Worm (Caenorhabditis elegans) whole organism, L1 larva: ENCODE results near the gene tub-1.

Experiments
- F16B12.6 ChIP-seq: fragments of 150-350 bp; optimal IDR thresholded peaks from 2 replicates; lab custom pipeline; 2014; ENCODE audit warnings: missing biosample characterization, missing genetic modification characterization
- alr-1 ChIP-seq: fragments of 200-800 bp; sonication (Bioruptor generic); optimal IDR thresholded peaks from 2 replicates; lab custom pipeline; 2018; ENCODE audit warnings: borderline replicate concordance, mild to moderate bottlenecking, missing genetic modification characterization, missing compliant biosample characterization
- aly-2 ChIP-seq: fragments of 150-350 bp; optimal IDR thresholded peaks from 2 replicates; lab custom pipeline; 2014; ENCODE audit warnings: missing biosample characterization, missing genetic modification characterization
- ama-1 ChIP-seq: fragments of 150-350 bp; optimal IDR thresholded peaks from 2 replicates; lab custom pipeline; 2014
- blmp-1 ChIP-seq: fragments of 150-350 bp; optimal IDR thresholded peaks from 2 replicates; lab custom pipeline; 2014; ENCODE audit warnings: missing biosample characterization, missing genetic modification characterization
- ceh-8 ChIP-seq: fragments of 200-800 bp; sonication (Bioruptor generic); optimal IDR thresholded peaks from 2 replicates; lab custom pipeline; 2018; ENCODE audit warnings: mild to moderate bottlenecking, missing genetic modification characterization, moderate library complexity, missing compliant biosample characterization
- ceh-88 ChIP-seq: fragments of 200-800 bp; sonication (Bioruptor generic); IDR thresholded peaks from 2 replicates; pipeline ENCODE4 v1.3.6; 2022; ENCODE audit warnings: missing genetic modification characterization, missing compliant biosample characterization
- ceh-90 ChIP-seq: sonication (generic microtip); optimal IDR thresholded peaks from 2 replicates; lab custom pipeline; 2016; ENCODE audit warnings: missing genetic modification characterization, missing compliant biosample characterization
- dsc-1 ChIP-seq: sonication (generic microtip); optimal IDR thresholded peaks from 2 replicates; lab custom pipeline; 2016; ENCODE audit warnings: mild to moderate bottlenecking, missing genetic modification characterization, missing compliant biosample characterization
- efl-1 ChIP-seq, 4 experiments: fragments of 150-350 bp; optimal IDR thresholded peaks in 3 of 4; peaks in 1 of 4; 1 replicate in 1 of 4; 2 replicates in 3 of 4; lab custom pipeline; 2014; ENCODE audit warnings: missing biosample characterization in 2 of 4, missing genetic modification characterization in 2 of 4, missing genetic modification reagents in 2 of 4
- egl-27 ChIP-seq, 2 experiments: fragments of 150-350 bp in 1 of 2; sonication (generic microtip); optimal IDR thresholded peaks; 3 replicates each; lab custom pipeline; 2017 to 2018; ENCODE audit warnings: missing biosample characterization in 2 of 2, missing genetic modification characterization in 2 of 2, missing genetic modification reagents in 2 of 2
- elt-2 ChIP-seq: sonication (generic microtip); optimal IDR thresholded peaks from 2 replicates; lab custom pipeline; 2016; ENCODE audit warnings: missing genetic modification characterization, mild to moderate bottlenecking, inconsistent platforms, missing compliant biosample characterization, missing genetic modification reagents
- ets-5 ChIP-seq: fragments of 200-800 bp; sonication (Bioruptor generic); IDR thresholded peaks from 2 replicates; pipeline ENCODE4 v1.3.6; 2022; ENCODE audit warnings: missing genetic modification characterization, missing compliant biosample characterization
- fkh-4 ChIP-seq: sonication (generic microtip); optimal IDR thresholded peaks from 2 replicates; lab custom pipeline; 2016; ENCODE audit warnings: missing compliant biosample characterization, missing genetic modification characterization, borderline replicate concordance
- fkh-8 ChIP-seq: sonication (generic microtip); optimal IDR thresholded peaks from 2 replicates; lab custom pipeline; 2016; ENCODE audit warnings: mild to moderate bottlenecking, missing genetic modification characterization, missing compliant biosample characterization
- grh-1 ChIP-seq: fragments of 200-800 bp; sonication (Bioruptor generic); IDR thresholded peaks from 2 replicates; pipeline ENCODE4 v1.3.6; 2022; ENCODE audit warnings: missing genetic modification reagents, missing genetic modification characterization, missing compliant biosample characterization
- hpl-2 ChIP-seq: fragments of 150-350 bp; optimal IDR thresholded peaks from 2 replicates; lab custom pipeline; 2014; ENCODE audit warnings: missing biosample characterization, missing genetic modification reagents, missing genetic modification characterization
- jun-1 ChIP-seq: fragments of 150-350 bp; optimal IDR thresholded peaks from 2 replicates; lab custom pipeline; 2014; ENCODE audit warnings: missing biosample characterization, missing genetic modification reagents, missing genetic modification characterization
- lin-13 ChIP-seq: fragments of 150-350 bp; optimal IDR thresholded peaks from 2 replicates; lab custom pipeline; 2014; ENCODE audit warnings: missing biosample characterization, missing genetic modification reagents, missing genetic modification characterization
- lin-14 ChIP-seq: fragments of 200-800 bp; sonication (Bioruptor generic); optimal IDR thresholded peaks from 2 replicates; lab custom pipeline; 2018; ENCODE audit warnings: mild to moderate bottlenecking, missing genetic modification characterization, moderate library complexity, missing compliant biosample characterization
- lin-15B ChIP-seq: fragments of 150-350 bp; sonication (generic microtip); optimal IDR thresholded peaks from 3 replicates; lab custom pipeline; 2014; ENCODE audit warnings: missing biosample characterization, missing genetic modification characterization
- lin-39 ChIP-seq: fragments of 150-350 bp; optimal IDR thresholded peaks from 2 replicates; lab custom pipeline; 2014; ENCODE audit warnings: missing biosample characterization, missing genetic modification reagents, missing genetic modification characterization
- lir-3 ChIP-seq: sonication (generic microtip); optimal IDR thresholded peaks from 2 replicates; lab custom pipeline; 2016; ENCODE audit warnings: mild to moderate bottlenecking, missing genetic modification characterization, moderate library complexity, missing compliant biosample characterization; ENCODE audit not compliant: poor library complexity
- mdl-1 ChIP-seq, 2 experiments: fragments of 150-350 bp; optimal IDR thresholded peaks; 2 replicates each; lab custom pipeline; 2014 to 2017; ENCODE audit warnings: missing biosample characterization in 2 of 2, missing genetic modification characterization in 2 of 2, inconsistent platforms in 1 of 2
- mep-1 ChIP-seq: fragments of 150-350 bp; optimal IDR thresholded peaks from 2 replicates; lab custom pipeline; 2014; ENCODE audit warnings: missing biosample characterization, missing genetic modification characterization
- nhr-19 ChIP-seq: fragments of 200-800 bp; sonication (Bioruptor generic); conservative IDR thresholded peaks from 2 replicates; pipeline ENCODE4 v1.3.6; 2022; ENCODE audit warnings: missing genetic modification characterization, missing compliant biosample characterization
- nhr-20 ChIP-seq: sonication (generic microtip); optimal IDR thresholded peaks from 2 replicates; lab custom pipeline; 2016; ENCODE audit warnings: mild to moderate bottlenecking, missing genetic modification characterization, missing compliant biosample characterization
- nhr-47 ChIP-seq: sonication (generic microtip); optimal IDR thresholded peaks from 2 replicates; lab custom pipeline; 2016; ENCODE audit warnings: mild to moderate bottlenecking, missing genetic modification characterization, moderate library complexity, missing compliant biosample characterization
- nhr-84 ChIP-seq: sonication (generic microtip); optimal IDR thresholded peaks from 2 replicates; lab custom pipeline; 2017; ENCODE audit warnings: missing biosample characterization, missing genetic modification characterization
- nhr-85 ChIP-seq: sonication (generic microtip); peaks from one replicate; lab custom pipeline; 2016; ENCODE audit warnings: missing genetic modification characterization, inconsistent platforms, missing compliant biosample characterization
- pag-3 ChIP-seq: sonication (generic microtip); optimal IDR thresholded peaks from 2 replicates; lab custom pipeline; 2017; ENCODE audit warnings: missing genetic modification characterization, mild to moderate bottlenecking, missing compliant biosample characterization, antibody characterized with exemption, borderline replicate concordance; ENCODE audit not compliant: insufficient read depth
- pqm-1 ChIP-seq: sonication (generic microtip); optimal IDR thresholded peaks from 3 replicates; lab custom pipeline; 2017; ENCODE audit warnings: missing biosample characterization, missing genetic modification characterization
- sup-37 ChIP-seq: fragments of 200-800 bp; sonication (Bioruptor generic); optimal IDR thresholded peaks from 2 replicates; lab custom pipeline; 2018; ENCODE audit warnings: mild to moderate bottlenecking, missing genetic modification characterization, missing compliant biosample characterization
- tlp-1 ChIP-seq: fragments of 150-350 bp; optimal IDR thresholded peaks from 2 replicates; lab custom pipeline; 2014; ENCODE audit warnings: missing biosample characterization, missing genetic modification characterization
- unc-30 ChIP-seq: sonication (generic microtip); optimal IDR thresholded peaks from 2 replicates; lab custom pipeline; 2017; ENCODE audit warnings: missing biosample characterization, missing genetic modification characterization
- unc-62 ChIP-seq: fragments of 150-350 bp; optimal IDR thresholded peaks from 2 replicates; lab custom pipeline; 2014; ENCODE audit warnings: missing biosample characterization, missing genetic modification reagents, missing genetic modification characterization
- unc-86 ChIP-seq: sonication (generic microtip); optimal IDR thresholded peaks from 2 replicates; lab custom pipeline; 2016; ENCODE audit warnings: missing genetic modification characterization, missing compliant biosample characterization
- vab-15 ChIP-seq: sonication (generic microtip); optimal IDR thresholded peaks from 2 replicates; lab custom pipeline; 2017; ENCODE audit warnings: missing genotype, mild to moderate bottlenecking, missing genetic modification characterization, missing compliant biosample characterization
- zag-1 ChIP-seq: fragments of 150-350 bp; optimal IDR thresholded peaks from 2 replicates; lab custom pipeline; 2014; ENCODE audit warnings: missing biosample characterization, missing genetic modification characterization
- zip-4 ChIP-seq: fragments of 200-800 bp; sonication (Bioruptor generic); optimal IDR thresholded peaks from 2 replicates; lab custom pipeline; 2018; ENCODE audit warnings: mild to moderate bottlenecking, missing genetic modification characterization, moderate library complexity, missing compliant biosample characterization
- ztf-11 ChIP-seq, 2 experiments: sonication (generic microtip); optimal IDR thresholded peaks; 2 replicates each; lab custom pipeline; 2016 to 2017; ENCODE audit warnings: missing genetic modification characterization in 2 of 2, missing biosample characterization in 1 of 2, missing compliant biosample characterization in 1 of 2

Gene tub-1

DNA sequence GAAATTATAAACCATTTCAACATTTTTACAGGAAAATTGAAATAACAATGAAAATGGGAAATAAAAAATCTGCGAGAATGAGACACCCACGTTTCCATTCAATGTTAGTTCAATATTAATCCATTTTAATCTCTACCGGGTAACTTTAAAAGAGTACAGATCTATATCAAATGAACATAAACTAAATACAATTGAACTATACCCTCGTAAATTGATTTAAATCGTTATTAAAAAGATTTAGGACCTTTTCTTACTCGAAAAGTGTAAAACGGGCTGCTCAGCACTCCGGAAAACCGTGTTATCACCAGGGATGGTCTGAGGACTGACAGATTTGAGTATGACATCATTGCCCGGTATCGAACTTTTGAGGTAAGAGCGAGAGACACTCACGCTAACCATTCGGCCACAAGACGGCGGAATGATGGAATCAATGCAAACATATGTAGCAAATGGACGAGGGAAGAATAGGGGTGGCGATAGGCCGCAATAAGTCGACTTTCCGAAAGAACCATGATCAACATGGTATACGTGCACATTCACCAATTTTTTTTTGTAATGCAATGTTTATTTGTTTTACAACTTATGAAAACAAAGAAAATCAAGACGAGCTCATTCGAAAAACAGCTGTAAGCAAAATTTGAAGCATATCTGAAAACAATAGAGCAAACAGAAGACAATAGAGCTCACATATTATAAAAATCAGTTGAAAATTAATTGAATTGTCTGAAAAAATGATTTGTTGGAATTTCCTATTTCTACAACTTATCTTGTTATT is 49.6 kb downstream of the tub-1 start, which contains the start of the genes chst-1 and C41C4.9 (continued):
- TF ChIP-seq egl-27 (tag; optimal IDR thresholded peaks at IDR 0.05; lab: Kevin White, UChicago) (peak in 1 of 2 experiments; percentile 35), pag-3 (tag; lab: Kevin White, UChicago) (no peak), lin-15B (tag; lab: Kevin White, UChicago) (no peak), ceh-90 (tag; lab: Kevin White, UChicago) (no peak), unc-30 (tag; lab: Kevin White, UChicago) (no peak), grh-1 (GFP tag; lab: Robert Waterston, UW) (no peak), nhr-20 (tag; lab: Kevin White, UChicago) (peak; percentile 61), ets-5 (GFP tag; lab: Robert Waterston, UW) (no peak), fkh-8 (tag; lab: Kevin White, UChicago) (no peak), mep-1 (peak; percentile 69), zip-4 (no peak), efl-1 (optimal IDR thresholded peaks at IDR 0.05; lab: Kevin White, UChicago) (peak; percentile 50 to 51), efl-1 (GFP tag; optimal IDR thresholded peaks at IDR 0.05 in 1 of 2; lab: Kevin White, UChicago) (peak; percentile 20 to 96), ceh-8 (GFP tag; lab: Kevin White, UChicago) (peak; percentile 23), vab-15 (tag; lab: Kevin White, UChicago) (peak; percentile 57), tlp-1 (tag; lab: Kevin White, UChicago) (no peak), lin-13 (GFP tag; lab: Kevin White, UChicago) (peak; percentile 17), nhr-47 (tag; lab: Kevin White, UChicago) (peak; percentile 70), unc-62 (GFP tag; lab: Kevin White, UChicago) (no peak), jun-1 (tag; lab: Kevin White, UChicago) (peak; percentile 38), blmp-1 (tag; lab: Kevin White, UChicago) (peak; percentile 39), mdl-1 (tag; optimal IDR thresholded peaks at IDR 0.05; lab: Kevin White, UChicago) (peak in 1 of 2 experiments; percentile 79), unc-86 (tag; lab: Kevin White, UChicago) (no peak), hpl-2 (GFP tag; lab: Kevin White, UChicago) (no peak), lin-39 (tag; lab: Kevin White, UChicago) (no peak), nhr-19 (peak; percentile 56), nhr-85 (tag; lab: Kevin White, UChicago) (peak; percentile 78), nhr-84 (tag; lab: Kevin White, UChicago) (no peak), lir-3 (no peak), ztf-11 (tag; optimal IDR thresholded peaks at IDR 0.05; lab: Kevin White, UChicago) (peak in 1 of 2 experiments; percentile 44), alr-1 (tag; lab: Kevin White, UChicago) (no peak), zag-1 (tag; lab: Kevin White, UChicago) (no peak), lin-14 (GFP tag; lab: Kevin White, UChicago) (peak; percentile 34), ceh-88 (no peak), elt-2 (tag; lab: Kevin White, UChicago) (peak; percentile 68), fkh-4 (tag; lab: Kevin White, UChicago) (no peak), aly-2 (tag; lab: Kevin White, UChicago) (peak; percentile 37), pqm-1 (tag; lab: Kevin White, UChicago) (no peak), F16B12.6 (tag; lab: Kevin White, UChicago) (no peak), ama-1 (lab: Kevin White, UChicago) (no peak), sup-37 (GFP tag; lab: Kevin White, UChicago) (no peak), dsc-1 (tag; lab: Kevin White, UChicago) (peak; percentile 65)
